Fruit fly (Drosophila melanogaster) whole organism, embryonic: ENCODE results near the gene Prp31.

Source experiments
- B-H2 ChIP-seq: fragments of 200-800 bp; sonication (Bioruptor generic); optimal IDR thresholded peaks from 2 replicates; lab custom pipeline; 2018; ENCODE audit warnings: missing biosample characterization, mild to moderate bottlenecking, missing genetic modification characterization
- CG11247 ChIP-seq: fragments of 200-800 bp; sonication (Bioruptor generic); IDR thresholded peaks from 2 replicates; pipeline ENCODE4 v1.3.6; 2022; ENCODE audit warnings: missing biosample characterization, missing genetic modification characterization
- CG11504 ChIP-seq: fragments of 200-800 bp; sonication (Bioruptor generic); optimal IDR thresholded peaks from 3 replicates; lab custom pipeline; 2019; ENCODE audit warnings: missing biosample characterization, mild to moderate bottlenecking, missing genetic modification characterization, moderate library complexity
- CG11696 ChIP-seq: fragments of 200-800 bp; sonication (Bioruptor generic); IDR thresholded peaks from 2 replicates; pipeline ENCODE4 v1.3.6; 2022; ENCODE audit warnings: missing biosample characterization, missing genetic modification characterization
- CG12236 ChIP-seq: fragments of 200-800 bp; sonication (Bioruptor generic); optimal IDR thresholded peaks from 2 replicates; lab custom pipeline; 2016; ENCODE audit warnings: missing biosample characterization, missing genetic modification characterization
- CG12391 ChIP-seq: fragments of 200-800 bp; sonication (Bioruptor generic); optimal IDR thresholded peaks from 3 replicates; lab custom pipeline; 2018; ENCODE audit warnings: missing biosample characterization, mild to moderate bottlenecking, missing genetic modification characterization, moderate library complexity
- CG14014 ChIP-seq: fragments of 200-800 bp; sonication (Bioruptor generic); IDR thresholded peaks from 2 replicates; pipeline ENCODE4 v1.3.6; 2022; ENCODE audit warnings: missing biosample characterization, missing genetic modification characterization
- CG1529 ChIP-seq: fragments of 200-800 bp; sonication (Bioruptor generic); optimal IDR thresholded peaks from 3 replicates; lab custom pipeline; 2018; ENCODE audit warnings: missing biosample characterization, missing genetic modification characterization
- CG1603 ChIP-seq: fragments of 200-800 bp; sonication (Bioruptor generic); optimal IDR thresholded peaks from 2 replicates; lab custom pipeline; 2019; ENCODE audit warnings: missing biosample characterization, mild to moderate bottlenecking, missing genetic modification characterization, moderate library complexity
- CG17359 ChIP-seq: fragments of 200-800 bp; sonication (Bioruptor generic); optimal IDR thresholded peaks from 3 replicates; lab custom pipeline; 2018; ENCODE audit warnings: missing biosample characterization, mild to moderate bottlenecking, missing genetic modification characterization, moderate library complexity
- CG17912 ChIP-seq: fragments of 200-800 bp; sonication (Bioruptor generic); optimal IDR thresholded peaks from 2 replicates; lab custom pipeline; 2018; ENCODE audit warnings: missing biosample characterization, mild to moderate bottlenecking, missing genetic modification characterization
- CG32532 ChIP-seq: fragments of 200-800 bp; sonication (Bioruptor generic); IDR thresholded peaks from 2 replicates; pipeline ENCODE4 v1.3.6; 2022; ENCODE audit warnings: missing biosample characterization, missing genetic modification characterization
- CG34376 ChIP-seq: fragments of 200-800 bp; sonication (Bioruptor generic); optimal IDR thresholded peaks from 2 replicates; lab custom pipeline; 2018; ENCODE audit warnings: missing biosample characterization, mild to moderate bottlenecking, missing genetic modification characterization
- CG34422 ChIP-seq: fragments of 200-800 bp; sonication (Bioruptor generic); IDR thresholded peaks from 3 replicates; pipeline ENCODE4 v1.3.6; 2022; ENCODE audit warnings: missing biosample characterization, missing genetic modification characterization
- CG4328 ChIP-seq: fragments of 200-800 bp; sonication (Bioruptor generic); optimal IDR thresholded peaks from 3 replicates; lab custom pipeline; 2017; ENCODE audit warnings: missing biosample characterization, missing genetic modification reagents, missing genetic modification characterization
- CG4424 ChIP-seq: fragments of 200-800 bp; sonication (Bioruptor generic); optimal IDR thresholded peaks from 3 replicates; lab custom pipeline; 2016; ENCODE audit warnings: missing biosample characterization, missing genetic modification characterization
- CG5953 ChIP-seq: fragments of 200-800 bp; sonication (Bioruptor generic); IDR thresholded peaks from 2 replicates; pipeline ENCODE4 v1.3.6; 2022; ENCODE audit warnings: missing biosample characterization, missing genetic modification characterization
- CG7963 ChIP-seq: fragments of 200-800 bp; sonication (Bioruptor generic); IDR thresholded peaks from 3 replicates; pipeline ENCODE4 v1.3.6; 2022; ENCODE audit warnings: missing biosample characterization, missing genetic modification characterization; ENCODE audit not compliant: partially characterized antibody
- CG9817 ChIP-seq: fragments of 200-800 bp; sonication (Bioruptor generic); optimal IDR thresholded peaks from 2 replicates; lab custom pipeline; 2018; ENCODE audit warnings: missing biosample characterization, mild to moderate bottlenecking, missing genetic modification characterization, moderate library complexity
- CHES-1-like ChIP-seq: fragments of 200-800 bp; sonication (Bioruptor generic); optimal IDR thresholded peaks from 2 replicates; lab custom pipeline; 2016; ENCODE audit warnings: missing biosample characterization, missing genetic modification characterization
- Ets65A ChIP-seq: fragments of 200-800 bp; sonication (Bioruptor generic); peaks from one replicate; lab custom pipeline; 2016; ENCODE audit warnings: missing biosample characterization, missing genetic modification characterization
- Gug ChIP-seq: fragments of 200-800 bp; sonication (Bioruptor generic); IDR thresholded peaks from 4 replicates; pipeline ENCODE4 v1.3.6; 2022; ENCODE audit warnings: missing biosample characterization, missing genetic modification characterization
- H2.0 ChIP-seq: fragments of 200-800 bp; sonication (Bioruptor generic); IDR thresholded peaks from 2 replicates; pipeline ENCODE4 v1.3.6; 2022; ENCODE audit warnings: missing biosample characterization, missing genetic modification characterization
- HLH3B ChIP-seq: fragments of 200-800 bp; sonication (Bioruptor generic); IDR thresholded peaks from 2 replicates; pipeline ENCODE4 v1.3.6; 2022; ENCODE audit warnings: missing biosample characterization, missing genetic modification characterization
- Lpt ChIP-seq: fragments of >200 bp; optimal IDR thresholded peaks from 2 replicates; lab custom pipeline; 2018; ENCODE audit warnings: missing biosample characterization, missing genetic modification characterization
- Med ChIP-seq: fragments of 200-800 bp; sonication (Bioruptor generic); peaks from one replicate; lab custom pipeline; 2016; ENCODE audit warnings: missing biosample characterization, missing genetic modification characterization, mild to moderate bottlenecking, inconsistent platforms, moderate library complexity
- NK7.1 ChIP-seq: fragments of 200-800 bp; sonication (Bioruptor generic); optimal IDR thresholded peaks from 3 replicates; lab custom pipeline; 2016; ENCODE audit warnings: missing biosample characterization, missing genetic modification characterization
- Nf-YC ChIP-seq: fragments of 200-800 bp; optimal IDR thresholded peaks from 3 replicates; lab custom pipeline; 2019; ENCODE audit warnings: missing biosample characterization, mild to moderate bottlenecking, missing genetic modification characterization, moderate library complexity
- PHDP ChIP-seq: fragments of 200-800 bp; sonication (Bioruptor generic); optimal IDR thresholded peaks from 3 replicates; lab custom pipeline; 2018; ENCODE audit warnings: missing biosample characterization, mild to moderate bottlenecking, missing genetic modification characterization, moderate library complexity
- Pdp1 ChIP-seq, 2 experiments: fragments of 200-800 bp; sonication (Bioruptor generic); optimal IDR thresholded peaks; 3 replicates each; lab custom pipeline; 2016; ENCODE audit warnings: missing biosample characterization in 2 of 2, missing genetic modification characterization in 2 of 2, mild to moderate bottlenecking in 1 of 2, moderate library complexity in 1 of 2
- Poxn ChIP-seq: fragments of 200-800 bp; sonication (Bioruptor generic); IDR thresholded peaks from 2 replicates; pipeline ENCODE4 v1.3.6; 2022; ENCODE audit warnings: missing biosample characterization, missing genetic modification characterization
- Six4 ChIP-seq: fragments of 200-800 bp; sonication (Bioruptor generic); optimal IDR thresholded peaks from 2 replicates; lab custom pipeline; 2016; ENCODE audit warnings: missing biosample characterization, missing genetic modification characterization
- Vsx1 ChIP-seq: fragments of 200-800 bp; sonication (Bioruptor generic); optimal IDR thresholded peaks from 2 replicates; lab custom pipeline; 2017; ENCODE audit warnings: missing biosample characterization, mild to moderate bottlenecking, missing genetic modification characterization, missing genetic modification reagents
- al ChIP-seq: fragments of 200-800 bp; sonication (Bioruptor generic); IDR thresholded peaks from 2 replicates; pipeline ENCODE4 v1.3.6; 2022; ENCODE audit warnings: missing biosample characterization, missing genetic modification characterization
- ara ChIP-seq: fragments of 200-800 bp; sonication (Bioruptor generic); IDR thresholded peaks from 2 replicates; pipeline ENCODE4 v1.3.6; 2022; ENCODE audit warnings: missing biosample characterization, missing genetic modification characterization
- bbx ChIP-seq: fragments of 200-800 bp; sonication (Bioruptor generic); IDR thresholded peaks from 2 replicates; pipeline ENCODE4 v1.3.6; 2022; ENCODE audit warnings: missing biosample characterization, missing genetic modification characterization; ENCODE audit not compliant: partially characterized antibody
- bowl ChIP-seq: fragments of 200-800 bp; sonication (Bioruptor generic); IDR thresholded peaks from 2 replicates; pipeline ENCODE4 v1.3.6; 2022; ENCODE audit warnings: missing biosample characterization, missing genetic modification characterization
- bsh ChIP-seq, 2 experiments: fragments of 200-800 bp; sonication (Bioruptor generic); optimal IDR thresholded peaks; 2 replicates each; lab custom pipeline; 2017 to 2018; ENCODE audit warnings: mild to moderate bottlenecking in 2 of 2, missing biosample characterization in 2 of 2, missing genetic modification characterization in 2 of 2, moderate library complexity in 1 of 2
- croc ChIP-seq: fragments of 200-800 bp; sonication (Bioruptor generic); conservative IDR thresholded peaks from 3 replicates; pipeline ENCODE4 v1.3.6; 2022; ENCODE audit warnings: missing biosample characterization, missing genetic modification characterization
- dm ChIP-seq: fragments of 200-800 bp; sonication (Bioruptor generic); optimal IDR thresholded peaks from 3 replicates; lab custom pipeline; 2016; ENCODE audit warnings: missing biosample characterization, missing genetic modification characterization
- insv ChIP-seq, 2 experiments: fragments of 200-800 bp; sonication (Bioruptor generic); optimal IDR thresholded peaks; 3 replicates each; lab custom pipeline; 2016 to 2018; ENCODE audit warnings: missing biosample characterization in 2 of 2, missing genetic modification characterization in 2 of 2
- nmo ChIP-seq: fragments of 200-800 bp; sonication (Bioruptor generic); optimal IDR thresholded peaks from 2 replicates; lab custom pipeline; 2018; ENCODE audit warnings: missing biosample characterization, mild to moderate bottlenecking, missing genetic modification characterization, moderate library complexity
- otp ChIP-seq: fragments of 200-800 bp; sonication (Bioruptor generic); IDR thresholded peaks from 3 replicates; pipeline ENCODE4, ENCODE4 v1.3.6; 2022; ENCODE audit warnings: missing biosample characterization, missing genetic modification characterization
- pan ChIP-seq, 4 experiments: fragments of >200 bp in 3 of 4; fragments of 200-800 bp in 1 of 4; sonication (Bioruptor generic) in 1 of 4; optimal IDR thresholded peaks in 3 of 4; IDR thresholded peaks in 1 of 4; 2 replicates each; pipeline versions ENCODE4 v1.3.6 to Lab custom; 2017 to 2022; ENCODE audit warnings: missing biosample characterization in 2 of 4, missing genetic modification characterization in 2 of 4, mixed read lengths in 1 of 4
- rib ChIP-seq: fragments of 200-800 bp; sonication (Bioruptor generic); IDR thresholded peaks from 2 replicates; pipeline ENCODE4 v1.3.6; 2022; ENCODE audit warnings: missing biosample characterization, missing genetic modification characterization
- sim ChIP-seq: fragments of 200-800 bp; sonication (Bioruptor generic); IDR thresholded peaks from 2 replicates; pipeline ENCODE4 v1.3.6; 2022; ENCODE audit warnings: missing biosample characterization, missing genetic modification characterization
- sr ChIP-seq: fragments of 200-800 bp; sonication (Bioruptor generic); IDR thresholded peaks from 3 replicates; pipeline ENCODE4 v1.3.6; 2022; ENCODE audit warnings: missing biosample characterization, missing genetic modification characterization
- unpg ChIP-seq: fragments of 200-800 bp; sonication (Bioruptor generic); optimal IDR thresholded peaks from 3 replicates; lab custom pipeline; 2018; ENCODE audit warnings: missing biosample characterization, mild to moderate bottlenecking, missing genetic modification characterization, moderate library complexity

The Prp31 gene

dm6 chr3L:15141118-15142003, 17.5 kb upstream of the Prp31 start (continued):
- no peak for TF ChIP-seq CG7963
- no peak for TF ChIP-seq bowl
- TF ChIP-seq CG11247: no peak
- no peak for TF ChIP-seq CG1529 (GFP tag; lab: Kevin White, UChicago)
- TF ChIP-seq CG12236 (GFP tag; lab: Kevin White, UChicago): no peak
- no peak for TF ChIP-seq CG5953 (GFP tag; lab: Robert Waterston, UW)
- peak; percentile 37 for TF ChIP-seq CG11504
- peak; percentile 69 for TF ChIP-seq Vsx1 (GFP tag; lab: Kevin White, UChicago)
- TF ChIP-seq Lpt (GFP tag; lab: Kevin White, UChicago): no peak
- peak; percentile 11; the same call in 1 of the 4 replicates for TF ChIP-seq Gug (GFP tag; lab: Robert Waterston, UW)
- no peak for TF ChIP-seq Poxn (GFP tag; lab: Robert Waterston, UW)
- no peak for TF ChIP-seq NK7.1 (GFP tag; lab: Kevin White, UChicago)
- 0 out of 2 replicates have a peak, but pooled peaks have one; percentile 26 for TF ChIP-seq H2.0 (GFP tag; lab: Robert Waterston, UW)
- no peak for TF ChIP-seq Six4 (GFP tag; lab: Kevin White, UChicago)
- TF ChIP-seq Pdp1 (GFP tag; optimal IDR thresholded peaks at IDR 0.05; lab: Kevin White, UChicago): peak in 1 of 2 experiments; percentile 29
- TF ChIP-seq CG14014: 0 out of 2 replicates have a peak, but pooled peaks have one; percentile 24
- peak; percentile 15 for TF ChIP-seq B-H2 (GFP tag; lab: Kevin White, UChicago)
- no peak for TF ChIP-seq pan (optimal IDR thresholded peaks at IDR 0.05; lab: Kevin White, UChicago)
- no peak for TF ChIP-seq pan (GFP tag; optimal IDR thresholded peaks at IDR 0.05 in 1 of 2, IDR thresholded peaks at IDR 0.05 in 1 of 2)
- TF ChIP-seq Med (GFP tag; lab: Kevin White, UChicago): peak; percentile 53
- no peak for TF ChIP-seq Ets65A (GFP tag; lab: Kevin White, UChicago)
- TF ChIP-seq CG17912 (GFP tag; lab: Kevin White, UChicago): peak; percentile 10
- no peak for TF ChIP-seq sim (GFP tag; lab: Robert Waterston, UW)
- TF ChIP-seq insv (GFP tag; optimal IDR thresholded peaks at IDR 0.05; lab: Kevin White, UChicago): peak in 1 of 2 experiments; percentile 80
- peak; percentile 36; the same call in 1 of the 2 replicates for TF ChIP-seq al (GFP tag; lab: Robert Waterston, UW)
- TF ChIP-seq Nf-YC (tag; lab: Kevin White, UChicago): peak; percentile 20
- TF ChIP-seq CG1603 (tag; lab: Kevin White, UChicago): peak; percentile 26
- no peak for TF ChIP-seq PHDP (tag; lab: Kevin White, UChicago)
- peak; percentile 16 for TF ChIP-seq unpg (GFP tag; lab: Kevin White, UChicago)
- TF ChIP-seq CG11696 (GFP tag; lab: Robert Waterston, UW): 0 out of 2 replicates have a peak, but pooled peaks have one; percentile 18
- peak; percentile 39 for TF ChIP-seq CG4424 (GFP tag; lab: Kevin White, UChicago)
- TF ChIP-seq CHES-1-like (GFP tag; lab: Kevin White, UChicago): peak; percentile 27
- no peak for TF ChIP-seq CG34376 (GFP tag; lab: Kevin White, UChicago)
- TF ChIP-seq nmo (GFP tag; lab: Kevin White, UChicago): peak; percentile 26
- TF ChIP-seq rib (GFP tag; lab: Robert Waterston, UW): peak; percentile 39; the same call in 1 of the 2 replicates
- peak; percentile 55; the same call in 1 of the 2 replicates for TF ChIP-seq CG32532 (GFP tag; lab: Robert Waterston, UW)
- no peak for TF ChIP-seq otp
- no peak for TF ChIP-seq ara (GFP tag; lab: Robert Waterston, UW)
- no peak for TF ChIP-seq croc
- peak; percentile 46 for TF ChIP-seq CG12391 (tag; lab: Kevin White, UChicago)
- no peak for TF ChIP-seq CG17359
- no peak for TF ChIP-seq sr (GFP tag; lab: Robert Waterston, UW)
- TF ChIP-seq bbx: no peak
- peak; percentile 3 for TF ChIP-seq CG9817 (tag; lab: Kevin White, UChicago)
- TF ChIP-seq HLH3B (GFP tag; lab: Robert Waterston, UW): no peak
- TF ChIP-seq CG34422 (GFP tag; lab: Robert Waterston, UW): peak; percentile 32; the same call in 2 of the 3 replicates
- TF ChIP-seq CG4328 (GFP tag; lab: Kevin White, UChicago): no peak
- TF ChIP-seq bsh (GFP tag; optimal IDR thresholded peaks at IDR 0.05; lab: Kevin White, UChicago): peak in 1 of 2 experiments; percentile 4
- TF ChIP-seq dm (GFP tag; lab: Kevin White, UChicago): no peak
